Fruit fly (Drosophila melanogaster) whole organism, embryonic: Measurements from ENCODE around the gene gammaTub37C.

Experiments
- Adf1 ChIP-seq: fragments of 200-800 bp; sonication (Bioruptor generic); IDR thresholded peaks from 2 replicates; pipeline ENCODE4 v1.3.6; 2022; ENCODE audit warnings: missing biosample characterization, missing genetic modification characterization
- CG11723 ChIP-seq: fragments of 200-800 bp; sonication (Bioruptor generic); optimal IDR thresholded peaks from 2 replicates; lab custom pipeline; 2017; ENCODE audit warnings: missing biosample characterization, mild to moderate bottlenecking, missing genetic modification characterization
- CG12769 ChIP-seq: fragments of 200-800 bp; sonication (Bioruptor generic); optimal IDR thresholded peaks from 2 replicates; lab custom pipeline; 2019; ENCODE audit warnings: missing biosample characterization, mild to moderate bottlenecking, missing genetic modification characterization, moderate library complexity
- CG15011 ChIP-seq: fragments of 200-800 bp; sonication (Bioruptor generic); optimal IDR thresholded peaks from 3 replicates; lab custom pipeline; 2018; ENCODE audit warnings: missing biosample characterization, mild to moderate bottlenecking, missing genetic modification characterization
- CG15269 ChIP-seq: fragments of 200-800 bp; sonication (Bioruptor generic); optimal IDR thresholded peaks from 2 replicates; lab custom pipeline; 2018; ENCODE audit warnings: missing biosample characterization, mild to moderate bottlenecking, missing genetic modification characterization, moderate library complexity
- CG1603 ChIP-seq: fragments of 200-800 bp; sonication (Bioruptor generic); optimal IDR thresholded peaks from 2 replicates; lab custom pipeline; 2019; ENCODE audit warnings: missing biosample characterization, mild to moderate bottlenecking, missing genetic modification characterization, moderate library complexity
- CG16863 ChIP-seq: fragments of 200-800 bp; sonication (Bioruptor generic); optimal IDR thresholded peaks from 3 replicates; lab custom pipeline; 2016; ENCODE audit warnings: missing biosample characterization, missing genetic modification characterization
- CG1792 ChIP-seq: fragments of 200-800 bp; sonication (Bioruptor generic); optimal IDR thresholded peaks from 2 replicates; lab custom pipeline; 2016; ENCODE audit warnings: missing biosample characterization, missing genetic modification characterization
- CG18262 ChIP-seq: fragments of 200-800 bp; optimal IDR thresholded peaks from 3 replicates; lab custom pipeline; 2019; ENCODE audit warnings: missing biosample characterization, mild to moderate bottlenecking, missing genetic modification characterization, moderate library complexity
- CG1832 ChIP-seq: fragments of 200-800 bp; sonication (Bioruptor generic); optimal IDR thresholded peaks from 2 replicates; lab custom pipeline; 2017; ENCODE audit warnings: missing biosample characterization, mild to moderate bottlenecking, missing genetic modification characterization, inconsistent platforms
- CG34376 ChIP-seq: fragments of 200-800 bp; sonication (Bioruptor generic); optimal IDR thresholded peaks from 2 replicates; lab custom pipeline; 2018; ENCODE audit warnings: missing biosample characterization, mild to moderate bottlenecking, missing genetic modification characterization
- CG6272 ChIP-seq: fragments of 200-800 bp; sonication (Bioruptor generic); IDR thresholded peaks from 2 replicates; pipeline ENCODE4 v1.3.6; 2022; ENCODE audit warnings: missing biosample characterization, missing genetic modification characterization
- CG6791 ChIP-seq: fragments of 200-800 bp; sonication (Bioruptor generic); IDR thresholded peaks from 3 replicates; pipeline ENCODE4 v1.3.6; 2022; ENCODE audit warnings: missing biosample characterization, missing genetic modification characterization; ENCODE audit not compliant: partially characterized antibody
- CG6854 ChIP-seq: fragments of 200-800 bp; sonication (Bioruptor generic); optimal IDR thresholded peaks from 3 replicates; lab custom pipeline; 2017; ENCODE audit warnings: missing biosample characterization, mild to moderate bottlenecking, missing genetic modification characterization
- CG7987 ChIP-seq: fragments of 200-800 bp; sonication (Bioruptor generic); optimal IDR thresholded peaks from 2 replicates; lab custom pipeline; 2018; ENCODE audit warnings: missing biosample characterization, mild to moderate bottlenecking, missing genetic modification characterization, moderate library complexity
- CG9817 ChIP-seq: fragments of 200-800 bp; sonication (Bioruptor generic); optimal IDR thresholded peaks from 2 replicates; lab custom pipeline; 2018; ENCODE audit warnings: missing biosample characterization, mild to moderate bottlenecking, missing genetic modification characterization, moderate library complexity
- Elba2 ChIP-seq: fragments of 200-800 bp; sonication (Bioruptor generic); optimal IDR thresholded peaks from 3 replicates; lab custom pipeline; 2016; ENCODE audit warnings: missing biosample characterization, missing genetic modification characterization
- Hey ChIP-seq: fragments of 200-800 bp; sonication (Bioruptor generic); optimal IDR thresholded peaks from 3 replicates; lab custom pipeline; 2018; ENCODE audit warnings: missing biosample characterization, mild to moderate bottlenecking, missing genetic modification characterization
- Kr ChIP-seq: fragments of 200-800 bp; sonication (Bioruptor generic); optimal IDR thresholded peaks from 2 replicates; lab custom pipeline; 2017; ENCODE audit warnings: missing biosample characterization, mild to moderate bottlenecking, missing genetic modification characterization
- Lpt ChIP-seq: fragments of >200 bp; optimal IDR thresholded peaks from 2 replicates; lab custom pipeline; 2018; ENCODE audit warnings: missing biosample characterization, missing genetic modification characterization
- Mrtf ChIP-seq: fragments of 200-800 bp; sonication (Bioruptor generic); IDR thresholded peaks from 3 replicates; pipeline ENCODE4 v1.3.6; 2022; ENCODE audit warnings: missing biosample characterization, missing genetic modification characterization
- Opbp ChIP-seq: fragments of 200-800 bp; sonication (Bioruptor generic); IDR thresholded peaks from 3 replicates; pipeline ENCODE4 v1.3.6; 2022; ENCODE audit warnings: missing biosample characterization, missing genetic modification characterization; ENCODE audit not compliant: partially characterized antibody
- Side ChIP-seq: fragments of 200-800 bp; sonication (Bioruptor generic); optimal IDR thresholded peaks from 2 replicates; lab custom pipeline; 2016; ENCODE audit warnings: missing biosample characterization, missing genetic modification characterization
- bab2 ChIP-seq: fragments of 200-800 bp; sonication (Bioruptor generic); optimal IDR thresholded peaks from 2 replicates; lab custom pipeline; 2016; ENCODE audit warnings: missing biosample characterization, missing genetic modification characterization
- bcd ChIP-seq: fragments of 200-800 bp; sonication (Bioruptor generic); optimal IDR thresholded peaks from 2 replicates; lab custom pipeline; 2017; ENCODE audit warnings: missing biosample characterization, mild to moderate bottlenecking, missing genetic modification characterization
- cas ChIP-seq: fragments of 200-800 bp; sonication (Bioruptor generic); IDR thresholded peaks from 2 replicates; pipeline ENCODE4 v1.3.6; 2022; ENCODE audit warnings: missing biosample characterization, missing genetic modification characterization
- chinmo ChIP-seq: fragments of 200-800 bp; sonication (Bioruptor generic); IDR thresholded peaks from 4 replicates; pipeline ENCODE4 v1.3.6; 2022; ENCODE audit warnings: missing biosample characterization, missing genetic modification characterization; ENCODE audit not compliant: partially characterized antibody
- dimm ChIP-seq: fragments of 200-800 bp; sonication (Bioruptor generic); IDR thresholded peaks from 2 replicates; pipeline ENCODE4 v1.3.6; 2022; ENCODE audit warnings: missing biosample characterization, missing genetic modification characterization
- h ChIP-seq: fragments of >200 bp; optimal IDR thresholded peaks from 2 replicates; lab custom pipeline; 2017
- lbe ChIP-seq: fragments of 200-800 bp; sonication (Bioruptor generic); optimal IDR thresholded peaks from 2 replicates; lab custom pipeline; 2016; ENCODE audit warnings: missing biosample characterization, mild to moderate bottlenecking, missing genetic modification characterization
- lilli ChIP-seq: fragments of 200-800 bp; sonication (Bioruptor generic); optimal IDR thresholded peaks from 3 replicates; lab custom pipeline; 2016; ENCODE audit warnings: missing biosample characterization, missing genetic modification characterization
- lmd ChIP-seq: fragments of 200-800 bp; sonication (Bioruptor generic); IDR thresholded peaks from 2 replicates; pipeline ENCODE4 v1.3.6; 2022; ENCODE audit warnings: missing biosample characterization, missing genetic modification characterization
- lov ChIP-seq, 2 experiments: fragments of 200-800 bp in 1 of 2; fragments of >200 bp in 1 of 2; sonication (Bioruptor generic) in 1 of 2; IDR thresholded peaks in 1 of 2; optimal IDR thresholded peaks in 1 of 2; 2 replicates in 1 of 2; 3 replicates in 1 of 2; pipeline versions ENCODE4 v1.3.6 to Lab custom; 2017 to 2022; ENCODE audit warnings: missing biosample characterization in 1 of 2, missing genetic modification characterization in 1 of 2
- luna ChIP-seq: fragments of 200-800 bp; sonication (Bioruptor generic); optimal IDR thresholded peaks from 2 replicates; lab custom pipeline; 2016; ENCODE audit warnings: missing biosample characterization, missing genetic modification characterization
- nau ChIP-seq: fragments of 200-800 bp; sonication (Bioruptor generic); optimal IDR thresholded peaks from 3 replicates; lab custom pipeline; 2017; ENCODE audit warnings: missing biosample characterization, mild to moderate bottlenecking, missing genetic modification characterization, missing genetic modification reagents
- oc ChIP-seq: fragments of 200-800 bp; sonication (Bioruptor generic); optimal IDR thresholded peaks from 2 replicates; lab custom pipeline; 2018; ENCODE audit warnings: missing biosample characterization, mild to moderate bottlenecking, missing genetic modification characterization, moderate library complexity
- pho ChIP-seq: fragments of 200-800 bp; sonication (Bioruptor generic); optimal IDR thresholded peaks from 2 replicates; lab custom pipeline; 2016; ENCODE audit warnings: missing biosample characterization, missing genetic modification characterization
- prd ChIP-seq, 3 experiments: fragments of >200 bp in 2 of 3; fragments of 200-800 bp in 1 of 3; sonication (Bioruptor generic) in 1 of 3; optimal IDR thresholded peaks in 2 of 3; IDR thresholded peaks in 1 of 3; 2 replicates in 2 of 3; 3 replicates in 1 of 3; pipeline versions ENCODE4 v1.3.6 to Lab custom; 2017 to 2022; ENCODE audit warnings: missing biosample characterization in 1 of 3, missing genetic modification characterization in 1 of 3
- repo ChIP-seq: fragments of 200-800 bp; sonication (Bioruptor generic); optimal IDR thresholded peaks from 2 replicates; lab custom pipeline; 2016; ENCODE audit warnings: missing biosample characterization, missing genetic modification characterization
- sens ChIP-seq: fragments of 200-800 bp; sonication (Bioruptor generic); peaks from one replicate; lab custom pipeline; 2016; ENCODE audit warnings: missing biosample characterization, missing genetic modification characterization
- tup ChIP-seq: fragments of 200-800 bp; sonication (Bioruptor generic); optimal IDR thresholded peaks from 2 replicates; lab custom pipeline; 2016; ENCODE audit warnings: missing biosample characterization, mild to moderate bottlenecking, missing genetic modification characterization, moderate library complexity
- vfl ChIP-seq: fragments of 200-800 bp; sonication (Bioruptor generic); optimal IDR thresholded peaks from 2 replicates; lab custom pipeline; 2016; ENCODE audit warnings: missing biosample characterization, missing genetic modification characterization
- vvl ChIP-seq: fragments of 200-800 bp; sonication (Bioruptor generic); IDR thresholded peaks from 2 replicates; pipeline ENCODE4 v1.3.6; 2022; ENCODE audit warnings: missing biosample characterization, missing genetic modification characterization
- z ChIP-seq: fragments of 200-800 bp; sonication (Bioruptor generic); IDR thresholded peaks from 3 replicates; pipeline ENCODE4 v1.3.6; 2022; ENCODE audit warnings: missing biosample characterization, missing genetic modification characterization

gammaTub37C gene

DNA sequence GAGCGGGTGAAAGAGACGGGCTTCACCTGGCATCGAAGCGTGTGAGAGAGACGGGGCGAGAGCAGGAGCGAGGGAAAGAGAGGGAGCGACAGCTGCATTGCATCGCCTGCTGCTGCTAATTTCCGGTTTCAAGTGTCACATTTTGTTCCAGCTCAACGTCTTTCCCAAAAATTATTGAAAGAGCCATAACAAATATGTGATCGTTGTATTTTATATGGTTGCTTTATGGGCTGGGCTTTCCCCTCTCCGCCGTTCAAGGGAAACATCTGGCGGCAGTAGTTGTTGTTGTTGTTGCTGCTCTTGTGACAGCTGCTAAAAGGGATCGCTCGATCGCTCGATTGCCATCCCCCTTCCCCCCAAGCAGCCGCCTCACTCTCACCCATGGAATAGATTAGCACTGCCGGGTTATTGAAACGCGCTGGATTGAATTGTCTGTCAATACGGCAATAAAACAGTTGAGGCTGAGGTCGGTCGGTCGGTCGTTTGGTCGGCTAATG lies 30.6 kb downstream of the gammaTub37C start (continued):
- TF ChIP-seq dimm (GFP tag; lab: Robert Waterston, UW) (no peak), Elba2 (GFP tag; lab: Kevin White, UChicago) (no peak), Mrtf (no peak), CG18262 (tag; lab: Kevin White, UChicago) (no peak), tup (no peak), CG1792 (GFP tag; lab: Kevin White, UChicago) (no peak), oc (peak; percentile 54), lilli (GFP tag; lab: Kevin White, UChicago) (no peak), vfl (GFP tag; lab: Kevin White, UChicago) (no peak), CG16863 (no peak), h (lab: Kevin White, UChicago) (no peak), CG6791 (GFP tag; lab: Robert Waterston, UW) (no peak), lov (optimal IDR thresholded peaks at IDR 0.05; lab: Kevin White, UChicago) (no peak), lov (GFP tag; IDR thresholded peaks at IDR 0.05; lab: Robert Waterston, UW) (no peak), lbe (no peak), CG15269 (no peak), CG12769 (tag; lab: Kevin White, UChicago) (peak; percentile 50), CG1603 (peak; percentile 9), CG15011 (GFP tag; lab: Kevin White, UChicago) (no peak), bcd (GFP tag; lab: Kevin White, UChicago) (no peak), CG6272 (GFP tag; lab: Robert Waterston, UW) (no peak), sens (GFP tag; lab: Kevin White, UChicago) (peak; percentile 73), Hey (tag; lab: Kevin White, UChicago) (no peak), nau (GFP tag; lab: Kevin White, UChicago) (no peak), Lpt (peak; percentile 8), Opbp (GFP tag; lab: Robert Waterston, UW) (no peak), vvl (peak; percentile 61), cas (GFP tag; lab: Robert Waterston, UW) (no peak), bab2 (no peak), CG11723 (GFP tag; lab: Kevin White, UChicago) (no peak), Kr (GFP tag; lab: Kevin White, UChicago) (peak; percentile 86), CG7987 (GFP tag; lab: Kevin White, UChicago) (no peak), CG9817 (tag; lab: Kevin White, UChicago) (no peak), z (peak; percentile 63; the same call in 2 of the 3 replicates), repo (GFP tag; lab: Kevin White, UChicago) (no peak), lmd (no peak), prd (optimal IDR thresholded peaks at IDR 0.05; lab: Kevin White, UChicago) (no peak), prd (GFP tag; IDR thresholded peaks at IDR 0.05; lab: Robert Waterston, UW) (no peak), CG1832 (GFP tag; lab: Kevin White, UChicago) (peak; percentile 91), Side (GFP tag; lab: Kevin White, UChicago) (no peak), CG34376 (GFP tag; lab: Kevin White, UChicago) (no peak)
- TF ChIP-seq, all 482 proteins: peak for 78

DNA sequence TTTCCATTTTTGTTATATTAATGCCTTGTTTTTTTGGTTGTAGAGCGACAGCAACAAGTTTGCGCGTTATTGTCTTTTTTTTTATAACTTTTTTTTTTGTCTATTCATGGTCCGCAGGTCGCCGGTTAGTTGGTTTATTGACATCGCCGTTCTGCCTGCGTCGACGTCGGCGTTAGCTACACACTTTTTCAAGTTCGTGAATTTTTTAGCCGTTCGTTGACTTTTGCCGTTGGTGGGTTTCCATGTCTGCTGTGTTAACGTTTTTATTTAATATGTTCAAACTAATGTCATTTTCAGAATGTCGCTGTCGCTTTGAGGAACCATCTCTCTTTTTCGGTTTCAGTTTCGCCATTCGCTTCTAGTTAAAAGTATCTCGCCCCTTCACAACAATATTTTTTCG lies 38.9 kb downstream of the gammaTub37C start:
- TF ChIP-seq Adf1 (GFP tag; lab: Robert Waterston, UW), result peak; percentile 78
- no peak for TF ChIP-seq CG6854 (GFP tag; lab: Kevin White, UChicago)
- no peak for TF ChIP-seq luna
- no peak for TF ChIP-seq pho (GFP tag; lab: Kevin White, UChicago)
- TF ChIP-seq chinmo (GFP tag; lab: Robert Waterston, UW), result 0 out of 4 replicates have a peak, but pooled peaks have one; percentile 60
